Fruit fly (Drosophila melanogaster) whole organism, prepupa: ENCODE data around the gene hob.

Experiments used
- Blimp-1 ChIP-seq: fragments of 200-800 bp; sonication (Bioruptor generic); optimal IDR thresholded peaks from 3 replicates; lab custom pipeline; 2017; ENCODE audit warnings: missing biosample characterization, missing genetic modification characterization, mild to moderate bottlenecking, moderate library complexity, missing genetic modification reagents
- CG10669 ChIP-seq: fragments of 200-800 bp; sonication (Bioruptor generic); optimal IDR thresholded peaks from 3 replicates; lab custom pipeline; 2018; ENCODE audit warnings: missing biosample characterization, mild to moderate bottlenecking, missing genetic modification characterization, moderate library complexity
- CG11902 ChIP-seq: fragments of 200-800 bp; sonication (Bioruptor generic); optimal IDR thresholded peaks from 3 replicates; lab custom pipeline; 2016; ENCODE audit warnings: missing biosample characterization, missing genetic modification characterization
- CG15336 ChIP-seq: fragments of 200-800 bp; sonication (Bioruptor generic); IDR thresholded peaks from 2 replicates; pipeline ENCODE4 v1.3.6; 2022; ENCODE audit warnings: missing biosample characterization, missing genetic modification characterization
- CG16779 ChIP-seq: fragments of 200-800 bp; sonication (Bioruptor generic); optimal IDR thresholded peaks from 3 replicates; lab custom pipeline; 2017; ENCODE audit warnings: missing biosample characterization, mild to moderate bottlenecking, missing genetic modification characterization
- CG31627 ChIP-seq: fragments of 200-800 bp; sonication (Bioruptor generic); optimal IDR thresholded peaks from 3 replicates; lab custom pipeline; 2016; ENCODE audit warnings: missing biosample characterization, missing genetic modification characterization
- CG32006 ChIP-seq: fragments of 200-800 bp; sonication (Bioruptor generic); optimal IDR thresholded peaks from 3 replicates; lab custom pipeline; 2017; ENCODE audit warnings: missing biosample characterization, mild to moderate bottlenecking, missing genetic modification characterization
- CG34406 ChIP-seq: fragments of 200-800 bp; sonication (Bioruptor generic); optimal IDR thresholded peaks from 3 replicates; lab custom pipeline; 2016; ENCODE audit warnings: missing biosample characterization, missing genetic modification characterization
- CG4318 ChIP-seq: fragments of 200-800 bp; sonication (Bioruptor generic); optimal IDR thresholded peaks from 3 replicates; lab custom pipeline; 2017; ENCODE audit warnings: missing biosample characterization, mild to moderate bottlenecking, missing genetic modification characterization
- CG6276 ChIP-seq: fragments of 200-800 bp; sonication (Bioruptor generic); optimal IDR thresholded peaks from 2 replicates; lab custom pipeline; 2017; ENCODE audit warnings: missing biosample characterization, mild to moderate bottlenecking, missing genetic modification characterization
- CG6792 ChIP-seq: fragments of 200-800 bp; sonication (Bioruptor generic); optimal IDR thresholded peaks from 3 replicates; lab custom pipeline; 2016; ENCODE audit warnings: missing biosample characterization, missing genetic modification characterization
- CG6808 ChIP-seq: fragments of 200-800 bp; sonication (Bioruptor generic); optimal IDR thresholded peaks from 3 replicates; lab custom pipeline; 2017; ENCODE audit warnings: missing biosample characterization, missing genetic modification characterization, mild to moderate bottlenecking, moderate library complexity, missing genetic modification reagents
- CG6854 ChIP-seq: fragments of 200-800 bp; sonication (Bioruptor generic); optimal IDR thresholded peaks from 2 replicates; lab custom pipeline; 2017; ENCODE audit warnings: missing biosample characterization, mild to moderate bottlenecking, missing genetic modification characterization
- CG7368 ChIP-seq: fragments of 200-800 bp; sonication (Bioruptor generic); optimal IDR thresholded peaks from 3 replicates; lab custom pipeline; 2016; ENCODE audit warnings: missing biosample characterization, missing genetic modification characterization
- CG8119 ChIP-seq: fragments of 200-800 bp; sonication (Bioruptor generic); IDR thresholded peaks from 3 replicates; pipeline ENCODE4 v1.3.6; 2022; ENCODE audit warnings: missing biosample characterization, missing genetic modification characterization
- CG9139 ChIP-seq: fragments of 200-800 bp; sonication (Bioruptor generic); optimal IDR thresholded peaks from 3 replicates; lab custom pipeline; 2017; ENCODE audit warnings: missing biosample characterization, mild to moderate bottlenecking, missing genetic modification characterization
- Eip78C ChIP-seq: fragments of 200-800 bp; sonication (Bioruptor generic); peaks from one replicate; lab custom pipeline; 2016; ENCODE audit warnings: missing biosample characterization, missing genetic modification characterization
- Ets96B ChIP-seq: fragments of 200-800 bp; optimal IDR thresholded peaks from 2 replicates; lab custom pipeline; 2019; ENCODE audit warnings: missing biosample characterization, mild to moderate bottlenecking, missing genetic modification characterization, moderate library complexity
- Hr38 ChIP-seq: sonication (Bioruptor generic); optimal IDR thresholded peaks from 2 replicates; lab custom pipeline; 2016; ENCODE audit warnings: missing biosample characterization, missing genetic modification characterization
- Lpt ChIP-seq: fragments of 200-800 bp; sonication (Bioruptor generic); optimal IDR thresholded peaks from 3 replicates; lab custom pipeline; 2016; ENCODE audit warnings: missing biosample characterization, missing genetic modification characterization
- Met ChIP-seq: fragments of 200-800 bp; sonication (Bioruptor generic); optimal IDR thresholded peaks from 3 replicates; lab custom pipeline; 2016; ENCODE audit warnings: missing biosample characterization, missing genetic modification characterization
- Smox ChIP-seq: fragments of 200-800 bp; sonication (Bioruptor generic); optimal IDR thresholded peaks from 3 replicates; lab custom pipeline; 2016; ENCODE audit warnings: missing biosample characterization, missing genetic modification characterization
- Sox14 ChIP-seq: fragments of 200-800 bp; sonication (Bioruptor generic); optimal IDR thresholded peaks from 3 replicates; lab custom pipeline; 2016; ENCODE audit warnings: missing biosample characterization, missing genetic modification characterization
- achi ChIP-seq: fragments of 200-800 bp; sonication (Bioruptor generic); optimal IDR thresholded peaks from 3 replicates; lab custom pipeline; 2016; ENCODE audit warnings: missing biosample characterization, missing genetic modification characterization
- cyc ChIP-seq: fragments of 200-800 bp; sonication (Bioruptor generic); optimal IDR thresholded peaks from 3 replicates; lab custom pipeline; 2016; ENCODE audit warnings: missing biosample characterization, missing genetic modification characterization
- dac ChIP-seq: fragments of 200-800 bp; sonication (Bioruptor generic); optimal IDR thresholded peaks from 2 replicates; lab custom pipeline; 2017; ENCODE audit warnings: missing biosample characterization, mild to moderate bottlenecking, missing genetic modification characterization
- dsx ChIP-seq: fragments of 200-800 bp; optimal IDR thresholded peaks from 3 replicates; lab custom pipeline; 2019; ENCODE audit warnings: missing biosample characterization, mild to moderate bottlenecking, missing genetic modification characterization, moderate library complexity; ENCODE audit not compliant: poor library complexity, severe bottlenecking
- esn ChIP-seq: fragments of 200-800 bp; sonication (Bioruptor generic); optimal IDR thresholded peaks from 2 replicates; lab custom pipeline; 2016; ENCODE audit warnings: missing biosample characterization, mild to moderate bottlenecking, missing genetic modification characterization, moderate library complexity
- fd85E ChIP-seq: fragments of 200-800 bp; sonication (Bioruptor generic); optimal IDR thresholded peaks from 3 replicates; lab custom pipeline; 2016; ENCODE audit warnings: missing biosample characterization, missing genetic modification characterization
- lz ChIP-seq: fragments of 200-800 bp; sonication (Bioruptor generic); optimal IDR thresholded peaks from 3 replicates; lab custom pipeline; 2016; ENCODE audit warnings: missing biosample characterization, missing genetic modification characterization
- net ChIP-seq: fragments of 200-800 bp; sonication (Bioruptor generic); optimal IDR thresholded peaks from 3 replicates; lab custom pipeline; 2016; ENCODE audit warnings: missing biosample characterization, missing genetic modification characterization
- pdm3 ChIP-seq: fragments of 200-800 bp; sonication (Bioruptor generic); optimal IDR thresholded peaks from 3 replicates; lab custom pipeline; 2016; ENCODE audit warnings: missing biosample characterization, missing genetic modification characterization
- salr ChIP-seq, 2 experiments: fragments of 200-800 bp; sonication (Bioruptor generic); optimal IDR thresholded peaks; 3 replicates each; lab custom pipeline; 2016 to 2018; ENCODE audit warnings: missing biosample characterization in 2 of 2, missing genetic modification characterization in 2 of 2, mild to moderate bottlenecking in 1 of 2
- spab ChIP-seq: fragments of 200-800 bp; sonication (Bioruptor generic); optimal IDR thresholded peaks from 2 replicates; lab custom pipeline; 2017; ENCODE audit warnings: missing biosample characterization, mild to moderate bottlenecking, missing genetic modification characterization, missing genetic modification reagents
- svp ChIP-seq: fragments of 200-800 bp; sonication (Bioruptor generic); peaks from one replicate; lab custom pipeline; 2016; ENCODE audit warnings: missing biosample characterization, missing genetic modification characterization
- topi ChIP-seq: fragments of 200-800 bp; sonication (Bioruptor generic); optimal IDR thresholded peaks from 3 replicates; lab custom pipeline; 2016; ENCODE audit warnings: missing biosample characterization, missing genetic modification characterization

Gene hob

dm6 chr3L:3225769-3226457, 7.2 kb upstream of the hob start (continued):
- TF ChIP-seq CG15336 (GFP tag; lab: Robert Waterston, UW) = peak; percentile 45
- no peak for TF ChIP-seq achi
- TF ChIP-seq CG4318 (GFP tag; lab: Kevin White, UChicago) = no peak
- TF ChIP-seq Ets96B (tag; lab: Kevin White, UChicago) = peak; percentile 57
- peak; percentile 37 for TF ChIP-seq CG32006 (GFP tag; lab: Kevin White, UChicago)
- peak; percentile 29 for TF ChIP-seq CG34406 (GFP tag; lab: Kevin White, UChicago)
- TF ChIP-seq Hr38 = no peak
- no peak for TF ChIP-seq CG11902
- no peak for TF ChIP-seq CG31627 (GFP tag; lab: Kevin White, UChicago)
- peak; percentile 41 for TF ChIP-seq net (GFP tag; lab: Kevin White, UChicago)

- TF ChIP-seq CG6276 (GFP tag; lab: Kevin White, UChicago) (no peak), salr (GFP tag; optimal IDR thresholded peaks at IDR 0.05; lab: Kevin White, UChicago) (no peak), CG8119 (GFP tag; lab: Robert Waterston, UW) (no peak), Blimp-1 (GFP tag; lab: Kevin White, UChicago) (peak; percentile 41), CG6792 (GFP tag; lab: Kevin White, UChicago) (no peak), cyc (GFP tag; lab: Kevin White, UChicago) (no peak), pdm3 (GFP tag; lab: Kevin White, UChicago) (no peak), Smox (GFP tag; lab: Kevin White, UChicago) (no peak), dsx (no peak), CG6854 (GFP tag; lab: Kevin White, UChicago) (no peak), CG6808 (no peak), Met (GFP tag; lab: Kevin White, UChicago) (no peak), Lpt (no peak), fd85E (GFP tag; lab: Kevin White, UChicago) (no peak), Ets96B (tag; lab: Kevin White, UChicago) (no peak), Sox14 (GFP tag; lab: Kevin White, UChicago) (peak; percentile 43), CG7368 (no peak), CG9139 (GFP tag; lab: Kevin White, UChicago) (no peak), svp (GFP tag; lab: Kevin White, UChicago) (no peak), CG10669 (GFP tag; lab: Kevin White, UChicago) (no peak), CG31627 (GFP tag; lab: Kevin White, UChicago) (peak; percentile 38), lz (GFP tag; lab: Kevin White, UChicago) (peak; percentile 8), CG16779 (tag; lab: Kevin White, UChicago) (no peak), dac (GFP tag; lab: Kevin White, UChicago) (no peak), CG11902 (no peak), esn (peak; percentile 40), spab (no peak), topi (no peak), Eip78C (peak; percentile 75)
- TF ChIP-seq, all 60 proteins: peak for 6
Measured at dm6 chr3L:3224740-3225719, 6.3 kb upstream of the hob start, which contains the start of gene Larp4B. Gene Larp4B, plus strand, starts transcription at chr3L:3224838.
